Fruit fly (Drosophila melanogaster) whole organism, embryonic: ENCODE results near the gene CG32487.

Experiments used
- Atf-2 ChIP-seq: fragments of 200-800 bp; sonication (Bioruptor generic); optimal IDR thresholded peaks from 2 replicates; lab custom pipeline; 2016; ENCODE audit warnings: missing biosample characterization, missing genetic modification characterization
- C15 ChIP-seq: fragments of 200-800 bp; sonication (Bioruptor generic); IDR thresholded peaks from 3 replicates; pipeline ENCODE4 v1.3.6; 2022; ENCODE audit warnings: missing biosample characterization, missing genetic modification characterization
- CG11247 ChIP-seq: fragments of 200-800 bp; sonication (Bioruptor generic); IDR thresholded peaks from 2 replicates; pipeline ENCODE4 v1.3.6; 2022; ENCODE audit warnings: missing biosample characterization, missing genetic modification characterization
- CG11695 ChIP-seq: fragments of 200-800 bp; sonication (Bioruptor generic); IDR thresholded peaks from 3 replicates; pipeline ENCODE4 v1.3.6; 2022; ENCODE audit warnings: missing biosample characterization, missing genetic modification characterization
- CG13123 ChIP-seq: fragments of 200-800 bp; sonication (Bioruptor generic); optimal IDR thresholded peaks from 2 replicates; lab custom pipeline; 2016; ENCODE audit warnings: missing biosample characterization, missing genetic modification characterization
- CG13296 ChIP-seq: fragments of 200-800 bp; sonication (Bioruptor generic); optimal IDR thresholded peaks from 3 replicates; lab custom pipeline; 2018; ENCODE audit warnings: missing biosample characterization, mild to moderate bottlenecking, missing genetic modification characterization
- CG14667 ChIP-seq: fragments of 200-800 bp; sonication (Bioruptor generic); IDR thresholded peaks from 2 replicates; pipeline ENCODE4 v1.3.6; 2022; ENCODE audit warnings: missing biosample characterization, missing genetic modification characterization
- CG14710 ChIP-seq: fragments of 200-800 bp; sonication (Bioruptor generic); optimal IDR thresholded peaks from 3 replicates; lab custom pipeline; 2019; ENCODE audit warnings: missing biosample characterization, mild to moderate bottlenecking, missing genetic modification characterization, moderate library complexity
- CG16863 ChIP-seq: fragments of 200-800 bp; sonication (Bioruptor generic); optimal IDR thresholded peaks from 3 replicates; lab custom pipeline; 2016; ENCODE audit warnings: missing biosample characterization, missing genetic modification characterization
- CG17612 ChIP-seq: fragments of 200-800 bp; sonication (Bioruptor generic); IDR thresholded peaks from 2 replicates; pipeline ENCODE4 v1.3.6; 2022; ENCODE audit warnings: missing biosample characterization, missing genetic modification characterization
- CG17912 ChIP-seq: fragments of 200-800 bp; sonication (Bioruptor generic); optimal IDR thresholded peaks from 2 replicates; lab custom pipeline; 2018; ENCODE audit warnings: missing biosample characterization, mild to moderate bottlenecking, missing genetic modification characterization
- CG2120 ChIP-seq: fragments of 200-800 bp; sonication (Bioruptor generic); optimal IDR thresholded peaks from 3 replicates; lab custom pipeline; 2016; ENCODE audit warnings: missing biosample characterization, missing genetic modification characterization
- CG2678 ChIP-seq: fragments of 200-800 bp; sonication (Bioruptor generic); optimal IDR thresholded peaks from 3 replicates; lab custom pipeline; 2019; ENCODE audit warnings: missing biosample characterization, mild to moderate bottlenecking, missing genetic modification characterization, moderate library complexity
- CG3065 ChIP-seq: fragments of 200-800 bp; sonication (Bioruptor generic); optimal IDR thresholded peaks from 2 replicates; lab custom pipeline; 2016; ENCODE audit warnings: missing biosample characterization, missing genetic modification characterization
- CG3847 ChIP-seq: fragments of 200-800 bp; sonication (Bioruptor generic); IDR thresholded peaks from 2 replicates; pipeline ENCODE4 v1.3.6; 2022; ENCODE audit warnings: missing biosample characterization, missing genetic modification characterization
- CG5180 ChIP-seq: fragments of 200-800 bp; sonication (Bioruptor generic); optimal IDR thresholded peaks from 3 replicates; lab custom pipeline; 2017; ENCODE audit warnings: missing biosample characterization, missing genetic modification characterization, mild to moderate bottlenecking, moderate library complexity, missing genetic modification reagents
- CG6765 ChIP-seq: fragments of 200-800 bp; sonication (Bioruptor generic); optimal IDR thresholded peaks from 3 replicates; lab custom pipeline; 2017; ENCODE audit warnings: missing biosample characterization, mild to moderate bottlenecking, missing genetic modification characterization
- CG7987 ChIP-seq: fragments of 200-800 bp; sonication (Bioruptor generic); optimal IDR thresholded peaks from 2 replicates; lab custom pipeline; 2018; ENCODE audit warnings: missing biosample characterization, mild to moderate bottlenecking, missing genetic modification characterization, moderate library complexity
- CG9727 ChIP-seq: fragments of 200-800 bp; sonication (Bioruptor generic); optimal IDR thresholded peaks from 3 replicates; lab custom pipeline; 2017; ENCODE audit warnings: missing biosample characterization, mild to moderate bottlenecking, missing genetic modification characterization
- CG9797 ChIP-seq: fragments of 200-800 bp; sonication (Bioruptor generic); optimal IDR thresholded peaks from 3 replicates; lab custom pipeline; 2018; ENCODE audit warnings: missing biosample characterization, mild to moderate bottlenecking, missing genetic modification characterization
- Dbx ChIP-seq: fragments of 200-800 bp; sonication (Bioruptor generic); IDR thresholded peaks from 3 replicates; pipeline ENCODE4 v1.3.6; 2022; ENCODE audit warnings: missing biosample characterization, missing genetic modification characterization
- GATAe ChIP-seq: fragments of 200-800 bp; sonication (Bioruptor generic); conservative IDR thresholded peaks from 2 replicates; pipeline ENCODE4 v1.3.6; 2022; ENCODE audit warnings: missing biosample characterization, missing genetic modification characterization
- H15 ChIP-seq: fragments of 200-800 bp; sonication (Bioruptor generic); IDR thresholded peaks from 3 replicates; pipeline ENCODE4 v1.3.6; 2022; ENCODE audit warnings: missing biosample characterization, missing genetic modification characterization
- HLHmδ ChIP-seq: fragments of 200-800 bp; sonication (Bioruptor generic); optimal IDR thresholded peaks from 2 replicates; lab custom pipeline; 2018; ENCODE audit warnings: missing biosample characterization, mild to moderate bottlenecking, missing genetic modification characterization, moderate library complexity
- Hr51 ChIP-seq, 2 experiments: fragments of 200-800 bp; sonication (Bioruptor generic); optimal IDR thresholded peaks; 2 replicates in 1 of 2; 3 replicates in 1 of 2; lab custom pipeline; 2016 to 2018; ENCODE audit warnings: missing biosample characterization in 2 of 2, missing genetic modification characterization in 2 of 2, mild to moderate bottlenecking in 1 of 2, moderate library complexity in 1 of 2
- MTF-1 ChIP-seq: fragments of 200-800 bp; sonication (Bioruptor generic); optimal IDR thresholded peaks from 2 replicates; lab custom pipeline; 2018; ENCODE audit warnings: missing biosample characterization, mild to moderate bottlenecking, missing genetic modification characterization, borderline replicate concordance
- Nf-YA ChIP-seq: fragments of 200-800 bp; sonication (Bioruptor generic); IDR thresholded peaks from 2 replicates; pipeline ENCODE4 v1.3.6; 2022; ENCODE audit warnings: missing biosample characterization, missing genetic modification characterization
- NfI ChIP-seq: fragments of 200-800 bp; sonication (Bioruptor generic); optimal IDR thresholded peaks from 3 replicates; lab custom pipeline; 2018; ENCODE audit warnings: missing biosample characterization, mild to moderate bottlenecking, missing genetic modification characterization, moderate library complexity
- Pdp1 ChIP-seq, 2 experiments: fragments of 200-800 bp; sonication (Bioruptor generic); optimal IDR thresholded peaks; 3 replicates each; lab custom pipeline; 2016; ENCODE audit warnings: missing biosample characterization in 2 of 2, missing genetic modification characterization in 2 of 2, mild to moderate bottlenecking in 1 of 2, moderate library complexity in 1 of 2
- Rx ChIP-seq: fragments of 200-800 bp; sonication (Bioruptor generic); IDR thresholded peaks from 2 replicates; pipeline ENCODE4 v1.3.6; 2022; ENCODE audit warnings: missing biosample characterization, missing genetic modification characterization
- Stat92E ChIP-seq, 3 experiments: fragments of >200 bp in 2 of 3; fragments of 200-800 bp in 1 of 3; sonication (Bioruptor generic) in 1 of 3; optimal IDR thresholded peaks; 2 replicates each; lab custom pipeline; 2017 to 2019; ENCODE audit warnings: missing biosample characterization in 3 of 3, missing genetic modification characterization in 3 of 3, mild to moderate bottlenecking in 1 of 3, moderate library complexity in 1 of 3
- abd-A ChIP-seq: fragments of 200-800 bp; sonication (Bioruptor generic); optimal IDR thresholded peaks from 3 replicates; lab custom pipeline; 2019; ENCODE audit warnings: missing biosample characterization, mild to moderate bottlenecking, missing genetic modification characterization, moderate library complexity
- ash1 ChIP-seq: fragments of 200-800 bp; sonication (Bioruptor generic); optimal IDR thresholded peaks from 2 replicates; lab custom pipeline; 2018; ENCODE audit warnings: missing biosample characterization, mild to moderate bottlenecking, missing genetic modification characterization
- bcd ChIP-seq: fragments of 200-800 bp; sonication (Bioruptor generic); optimal IDR thresholded peaks from 2 replicates; lab custom pipeline; 2017; ENCODE audit warnings: missing biosample characterization, mild to moderate bottlenecking, missing genetic modification characterization
- bsh ChIP-seq, 2 experiments: fragments of 200-800 bp; sonication (Bioruptor generic); optimal IDR thresholded peaks; 2 replicates each; lab custom pipeline; 2017 to 2018; ENCODE audit warnings: mild to moderate bottlenecking in 2 of 2, missing biosample characterization in 2 of 2, missing genetic modification characterization in 2 of 2, moderate library complexity in 1 of 2
- chif ChIP-seq, 2 experiments: fragments of 200-800 bp; sonication (Bioruptor generic); optimal IDR thresholded peaks; 3 replicates each; lab custom pipeline; 2016; ENCODE audit warnings: missing biosample characterization in 2 of 2, missing genetic modification characterization in 2 of 2
- crc ChIP-seq: fragments of 200-800 bp; sonication (Bioruptor generic); optimal IDR thresholded peaks from 2 replicates; lab custom pipeline; 2016; ENCODE audit warnings: missing biosample characterization, missing genetic modification characterization
- da ChIP-seq: fragments of 200-800 bp; sonication (Bioruptor generic); optimal IDR thresholded peaks from 2 replicates; lab custom pipeline; 2016; ENCODE audit warnings: missing biosample characterization, missing genetic modification characterization
- dm ChIP-seq: fragments of 200-800 bp; sonication (Bioruptor generic); optimal IDR thresholded peaks from 3 replicates; lab custom pipeline; 2016; ENCODE audit warnings: missing biosample characterization, missing genetic modification characterization
- en ChIP-seq: fragments of 200-800 bp; sonication (Bioruptor generic); optimal IDR thresholded peaks from 2 replicates; lab custom pipeline; 2016; ENCODE audit warnings: missing biosample characterization, missing genetic modification characterization
- fd3F ChIP-seq: fragments of 200-800 bp; sonication (Bioruptor generic); optimal IDR thresholded peaks from 2 replicates; lab custom pipeline; 2018; ENCODE audit warnings: missing biosample characterization, mild to moderate bottlenecking, missing genetic modification characterization, moderate library complexity
- fd64A ChIP-seq: fragments of 200-800 bp; sonication (Bioruptor generic); optimal IDR thresholded peaks from 3 replicates; lab custom pipeline; 2018; ENCODE audit warnings: missing biosample characterization, mild to moderate bottlenecking, missing genetic modification characterization
- ind ChIP-seq: fragments of 200-800 bp; sonication (Bioruptor generic); optimal IDR thresholded peaks from 3 replicates; lab custom pipeline; 2016; ENCODE audit warnings: missing biosample characterization, missing genetic modification characterization
- insv ChIP-seq, 2 experiments: fragments of 200-800 bp; sonication (Bioruptor generic); optimal IDR thresholded peaks; 3 replicates each; lab custom pipeline; 2016 to 2018; ENCODE audit warnings: missing biosample characterization in 2 of 2, missing genetic modification characterization in 2 of 2
- pum ChIP-seq: fragments of 200-800 bp; sonication (Bioruptor generic); optimal IDR thresholded peaks from 2 replicates; lab custom pipeline; 2016; ENCODE audit warnings: missing biosample characterization, missing genetic modification characterization
- seq ChIP-seq: fragments of 200-800 bp; sonication (Bioruptor generic); IDR thresholded peaks from 2 replicates; pipeline ENCODE4 v1.3.6; 2022; ENCODE audit warnings: missing biosample characterization, missing genetic modification characterization
- sr ChIP-seq: fragments of 200-800 bp; sonication (Bioruptor generic); IDR thresholded peaks from 3 replicates; pipeline ENCODE4 v1.3.6; 2022; ENCODE audit warnings: missing biosample characterization, missing genetic modification characterization
- tin ChIP-seq: fragments of 200-800 bp; sonication (Bioruptor generic); optimal IDR thresholded peaks from 3 replicates; lab custom pipeline; 2016; ENCODE audit warnings: missing biosample characterization, missing genetic modification characterization

The CG32487 gene

dm6 chr3L:3060054-3060979 lies 43.3 kb upstream of the CG32487 start (continued):
- TF ChIP-seq tin (GFP tag; lab: Kevin White, UChicago) (peak; percentile 99), crc (GFP tag; lab: Kevin White, UChicago) (peak; percentile 98), CG11247 (GFP tag; lab: Robert Waterston, UW) (peak; percentile 99), HLHmδ (no peak), Stat92E (GFP tag; optimal IDR thresholded peaks at IDR 0.05; lab: Kevin White, UChicago) (no peak), CG3065 (GFP tag; lab: Kevin White, UChicago) (peak; percentile 96), bsh (GFP tag; optimal IDR thresholded peaks at IDR 0.05; lab: Kevin White, UChicago) (peak; percentile 96 to 97), pum (GFP tag; lab: Kevin White, UChicago) (peak; percentile 99), CG17612 (peak; percentile 98), GATAe (GFP tag; lab: Robert Waterston, UW) (peak; percentile 97), fd3F (GFP tag; lab: Kevin White, UChicago) (peak; percentile 97), MTF-1 (GFP tag; lab: Kevin White, UChicago) (peak; percentile 96), Nf-YA (GFP tag; lab: Robert Waterston, UW) (peak; percentile 99), C15 (GFP tag; lab: Robert Waterston, UW) (peak; percentile 98), ash1 (GFP tag; lab: Kevin White, UChicago) (peak; percentile 97), dm (GFP tag; lab: Kevin White, UChicago) (peak; percentile 97), CG5180 (GFP tag; lab: Kevin White, UChicago) (peak; percentile 90), bcd (GFP tag; lab: Kevin White, UChicago) (peak; percentile 99), CG9727 (GFP tag; lab: Kevin White, UChicago) (peak; percentile 99), CG6765 (GFP tag; lab: Kevin White, UChicago) (peak; percentile 97), da (GFP tag; lab: Kevin White, UChicago) (peak; percentile 95), Dbx (GFP tag; lab: Robert Waterston, UW) (peak; percentile 99), CG3847 (peak; percentile 99), CG2678 (tag; lab: Kevin White, UChicago) (peak; percentile 98), chif (GFP tag; optimal IDR thresholded peaks at IDR 0.05; lab: Kevin White, UChicago) (peak; percentile 99), CG17912 (GFP tag; lab: Kevin White, UChicago) (peak; percentile 94), Pdp1 (GFP tag; optimal IDR thresholded peaks at IDR 0.05; lab: Kevin White, UChicago) (peak; percentile 99), CG11695 (peak; percentile 98), CG16863 (GFP tag; lab: Kevin White, UChicago) (peak; percentile 98), sr (GFP tag; lab: Robert Waterston, UW) (peak; percentile 100), CG9797 (peak; percentile 37), H15 (GFP tag; lab: Robert Waterston, UW) (peak; percentile 99), fd64A (peak; percentile 94), Rx (peak; percentile 99), CG13123 (GFP tag; lab: Kevin White, UChicago) (peak; percentile 98), CG14710 (peak; percentile 91), seq (GFP tag; lab: Robert Waterston, UW) (peak; percentile 99), NfI (GFP tag; lab: Kevin White, UChicago) (peak; percentile 97), Atf-2 (peak; percentile 98), CG2120 (GFP tag; lab: Kevin White, UChicago) (peak; percentile 99), insv (GFP tag; optimal IDR thresholded peaks at IDR 0.05; lab: Kevin White, UChicago) (peak; percentile 72 to 74), CG13296 (GFP tag; lab: Kevin White, UChicago) (peak; percentile 97), abd-A (tag; lab: Kevin White, UChicago) (peak; percentile 72), en (GFP tag; lab: Kevin White, UChicago) (peak; percentile 97), ind (GFP tag; lab: Kevin White, UChicago) (peak; percentile 99), Hr51 (GFP tag; optimal IDR thresholded peaks at IDR 0.05; lab: Kevin White, UChicago) (peak; percentile 98), CG7987 (peak; percentile 97), CG14667 (GFP tag; lab: Robert Waterston, UW) (peak; percentile 99)
